Worm (Caenorhabditis elegans) whole organism, L4 larva: ENCODE measurements around the gene zyg-9.

ENCODE experiments used
- D1046.2 ChIP-seq: fragments of 200-800 bp; sonication (Bioruptor generic); IDR thresholded peaks from 2 replicates; pipeline ENCODE4 v1.3.6; 2022; ENCODE audit warnings: missing genetic modification characterization, missing compliant biosample characterization
- F10B5.3 ChIP-seq: sonication (generic microtip); optimal IDR thresholded peaks from 2 replicates; lab custom pipeline; 2016; ENCODE audit warnings: mild to moderate bottlenecking, missing genetic modification characterization, missing compliant biosample characterization
- F26F4.8 ChIP-seq: fragments of 200-800 bp; sonication (Bioruptor generic); conservative IDR thresholded peaks from 2 replicates; pipeline ENCODE4 v1.3.6; 2022; ENCODE audit warnings: missing genetic modification characterization, missing compliant biosample characterization
- F44E2.7 ChIP-seq: fragments of 200-800 bp; sonication (Bioruptor generic); IDR thresholded peaks from 2 replicates; pipeline ENCODE4 v2.1.2; 2022; ENCODE audit warnings: missing genetic modification characterization, missing compliant biosample characterization
- T20F7.1 ChIP-seq: fragments of 200-800 bp; sonication (Bioruptor generic); optimal IDR thresholded peaks from 2 replicates; lab custom pipeline; 2018; ENCODE audit warnings: mild to moderate bottlenecking, missing genetic modification characterization, missing compliant biosample characterization
- Y48G9A.11 ChIP-seq: fragments of 200-800 bp; sonication (Bioruptor generic); IDR thresholded peaks from 2 replicates; pipeline ENCODE4 v1.3.6; 2022; ENCODE audit warnings: missing genetic modification reagents, missing genetic modification characterization, missing compliant biosample characterization
- ZK546.5 ChIP-seq, 2 experiments: sonication (generic microtip); optimal IDR thresholded peaks; 2 replicates each; lab custom pipeline; 2017; ENCODE audit warnings: missing biosample characterization in 2 of 2, missing genetic modification characterization in 2 of 2
- aha-1 ChIP-seq: fragments of 150-350 bp; peaks from one replicate; lab custom pipeline; 2014; ENCODE audit warnings: missing biosample characterization, missing genetic modification characterization
- arid-1 ChIP-seq: fragments of 200-800 bp; sonication (Bioruptor generic); conservative IDR thresholded peaks from 2 replicates; pipeline ENCODE4 v1.3.6; 2022; ENCODE audit warnings: missing genetic modification reagents, missing genetic modification characterization, missing compliant biosample characterization
- attf-4 ChIP-seq: sonication (generic microtip); optimal IDR thresholded peaks from 3 replicates; lab custom pipeline; 2017; ENCODE audit warnings: missing biosample characterization, missing genetic modification characterization
- ceh-62 ChIP-seq: sonication (generic microtip); optimal IDR thresholded peaks from 2 replicates; lab custom pipeline; 2017; ENCODE audit warnings: missing biosample characterization, missing genetic modification characterization
- ces-1 ChIP-seq: fragments of 150-350 bp; sonication (generic microtip); optimal IDR thresholded peaks from 4 replicates; lab custom pipeline; 2014; ENCODE audit warnings: missing biosample characterization, missing genetic modification reagents, missing genetic modification characterization
- ctbp-1 ChIP-seq: fragments of 200-800 bp; sonication (Bioruptor generic); IDR thresholded peaks from 2 replicates; pipeline ENCODE4 v1.3.6; 2022; ENCODE audit warnings: missing genetic modification reagents, missing genetic modification characterization, missing compliant biosample characterization
- daf-16 ChIP-seq, 3 experiments: sonication (generic microtip); optimal IDR thresholded peaks; 2 replicates each; lab custom pipeline; 2016 to 2017; ENCODE audit warnings: missing genetic modification characterization in 3 of 3, missing genetic modification reagents in 3 of 3, mild to moderate bottlenecking in 2 of 3, missing compliant biosample characterization in 2 of 3, missing biosample characterization in 1 of 3, moderate library complexity in 1 of 3
- daf-19 ChIP-seq: fragments of 200-800 bp; sonication (Bioruptor generic); conservative IDR thresholded peaks from 2 replicates; pipeline ENCODE4 v1.3.6; 2022; ENCODE audit warnings: missing genetic modification characterization, missing compliant biosample characterization
- dmd-6 ChIP-seq: fragments of 200-800 bp; sonication (Bioruptor generic); IDR thresholded peaks from 2 replicates; pipeline ENCODE4 v1.3.6; 2022; ENCODE audit warnings: missing genetic modification reagents, missing genetic modification characterization, missing compliant biosample characterization
- egl-43 ChIP-seq: fragments of 200-800 bp; sonication (Bioruptor generic); IDR thresholded peaks from 2 replicates; pipeline ENCODE4 v1.3.6; 2022; ENCODE audit warnings: missing genetic modification reagents, missing genetic modification characterization, missing compliant biosample characterization
- hlh-11 ChIP-seq: fragments of 200-800 bp; sonication (Bioruptor generic); optimal IDR thresholded peaks from 2 replicates; lab custom pipeline; 2018; ENCODE audit warnings: mild to moderate bottlenecking, missing genetic modification characterization, missing compliant biosample characterization
- hlh-30 ChIP-seq: sonication (generic microtip); optimal IDR thresholded peaks from 2 replicates; lab custom pipeline; 2017; ENCODE audit warnings: antibody characterized with exemption, mild to moderate bottlenecking, missing genetic modification characterization, missing compliant biosample characterization; ENCODE audit not compliant: insufficient read depth
- hmg-1.1 ChIP-seq: fragments of 200-800 bp; sonication (Bioruptor generic); IDR thresholded peaks from 2 replicates; pipeline ENCODE4 v1.3.6; 2022; ENCODE audit warnings: missing genetic modification reagents, missing genetic modification characterization, missing compliant biosample characterization
- lin-13 ChIP-seq: fragments of 150-350 bp; optimal IDR thresholded peaks from 2 replicates; lab custom pipeline; 2014; ENCODE audit warnings: missing biosample characterization, missing genetic modification reagents, missing genetic modification characterization
- lin-15B ChIP-seq: fragments of 150-350 bp; sonication (generic microtip); optimal IDR thresholded peaks from 3 replicates; lab custom pipeline; 2014; ENCODE audit warnings: missing biosample characterization, missing genetic modification characterization
- lin-29 ChIP-seq: fragments of 200-800 bp; sonication (Bioruptor generic); IDR thresholded peaks from 2 replicates; pipeline ENCODE4 v1.3.6; 2022; ENCODE audit warnings: missing genetic modification reagents, missing genetic modification characterization, missing compliant biosample characterization
- lin-38 ChIP-seq: fragments of 200-800 bp; sonication (Bioruptor generic); IDR thresholded peaks from 2 replicates; pipeline ENCODE4 v1.3.6; 2022; ENCODE audit warnings: missing genetic modification reagents, missing genetic modification characterization, missing compliant biosample characterization
- mdl-1 ChIP-seq, 2 experiments: fragments of 150-350 bp in 1 of 2; sonication (generic microtip) in 1 of 2; optimal IDR thresholded peaks; 2 replicates each; lab custom pipeline; 2014 to 2017; ENCODE audit warnings: missing biosample characterization in 2 of 2, missing genetic modification characterization in 2 of 2
- mdt-29 ChIP-seq: fragments of 200-800 bp; sonication (Bioruptor generic); IDR thresholded peaks from 2 replicates; pipeline ENCODE4 v1.3.6; 2022; ENCODE audit warnings: missing genetic modification reagents, missing genetic modification characterization, missing compliant biosample characterization
- mes-2 ChIP-seq: sonication (generic microtip); optimal IDR thresholded peaks from 2 replicates; lab custom pipeline; 2016; ENCODE audit warnings: missing genotype, mild to moderate bottlenecking, missing genetic modification characterization, missing compliant biosample characterization; ENCODE audit not compliant: poor library complexity, severe bottlenecking
- mxl-2 ChIP-seq: fragments of 200-800 bp; sonication (Bioruptor generic); conservative IDR thresholded peaks from 2 replicates; pipeline ENCODE4 v1.3.6; 2022; ENCODE audit warnings: missing genetic modification reagents, missing genetic modification characterization, missing compliant biosample characterization
- mxl-3 ChIP-seq: fragments of 200-800 bp; sonication (Bioruptor generic); optimal IDR thresholded peaks from 2 replicates; lab custom pipeline; 2018; ENCODE audit warnings: mild to moderate bottlenecking, missing genetic modification characterization, missing compliant biosample characterization
- nhr-102 ChIP-seq: sonication (generic microtip); optimal IDR thresholded peaks from 2 replicates; lab custom pipeline; 2016; ENCODE audit warnings: mild to moderate bottlenecking, missing genetic modification characterization, moderate library complexity, missing compliant biosample characterization
- nhr-11 ChIP-seq: fragments of 150-350 bp; optimal IDR thresholded peaks from 2 replicates; lab custom pipeline; 2014; ENCODE audit warnings: missing biosample characterization, missing genetic modification characterization
- nhr-111 ChIP-seq: fragments of 200-800 bp; sonication (Bioruptor generic); optimal IDR thresholded peaks from 2 replicates; lab custom pipeline; 2018; ENCODE audit warnings: mild to moderate bottlenecking, missing genetic modification characterization, missing compliant biosample characterization
- nhr-25 ChIP-seq: sonication (generic microtip); optimal IDR thresholded peaks from 2 replicates; lab custom pipeline; 2017; ENCODE audit warnings: missing genetic modification characterization, mild to moderate bottlenecking, missing compliant biosample characterization, antibody characterized with exemption, moderate library complexity, borderline replicate concordance; ENCODE audit not compliant: insufficient read depth
- nhr-28 ChIP-seq: fragments of 150-350 bp; optimal IDR thresholded peaks from 2 replicates; lab custom pipeline; 2014; ENCODE audit warnings: missing biosample characterization, missing genetic modification characterization
- nhr-77 ChIP-seq: fragments of 150-350 bp; optimal IDR thresholded peaks from 2 replicates; lab custom pipeline; 2014; ENCODE audit warnings: missing biosample characterization, missing genetic modification characterization
- pha-4 ChIP-seq, 2 experiments: fragments of 150-350 bp in 1 of 2; fragments of 200-800 bp in 1 of 2; sonication (Bioruptor generic) in 1 of 2; IDR thresholded peaks in 1 of 2; optimal IDR thresholded peaks in 1 of 2; 2 replicates each; pipeline versions ENCODE4 v1.3.6 to Lab custom; 2014 to 2022; ENCODE audit warnings: missing genetic modification characterization in 2 of 2, missing genetic modification reagents in 2 of 2, missing biosample characterization in 1 of 2, missing compliant biosample characterization in 1 of 2
- php-3 ChIP-seq: fragments of 200-800 bp; sonication (Bioruptor generic); IDR thresholded peaks from 2 replicates; pipeline ENCODE4 v1.3.6; 2022; ENCODE audit warnings: missing genetic modification reagents, missing genetic modification characterization, missing compliant biosample characterization
- pqm-1 ChIP-seq: sonication (generic microtip); optimal IDR thresholded peaks from 2 replicates; lab custom pipeline; 2017; ENCODE audit warnings: missing biosample characterization, missing genetic modification characterization
- saeg-2 ChIP-seq: fragments of 200-800 bp; sonication (Bioruptor generic); IDR thresholded peaks from 2 replicates; pipeline ENCODE4 v1.3.6; 2022; ENCODE audit warnings: missing genetic modification reagents, missing genetic modification characterization, missing compliant biosample characterization
- set-16 ChIP-seq: fragments of 200-800 bp; sonication (Bioruptor generic); IDR thresholded peaks from 2 replicates; pipeline ENCODE4 v1.3.6; 2022; ENCODE audit warnings: missing genetic modification reagents, missing genetic modification characterization, missing compliant biosample characterization
- skn-1 ChIP-seq: fragments of 150-350 bp; optimal IDR thresholded peaks from 2 replicates; lab custom pipeline; 2014; ENCODE audit warnings: missing biosample characterization, missing genetic modification characterization
- spr-1 ChIP-seq: sonication (generic microtip); optimal IDR thresholded peaks from 2 replicates; lab custom pipeline; 2016; ENCODE audit warnings: mild to moderate bottlenecking, missing genetic modification characterization, missing compliant biosample characterization
- spr-3 ChIP-seq: fragments of 200-800 bp; sonication (Bioruptor generic); optimal IDR thresholded peaks from 2 replicates; lab custom pipeline; 2018; ENCODE audit warnings: mild to moderate bottlenecking, missing genetic modification characterization, missing compliant biosample characterization
- tag-97 ChIP-seq: fragments of 200-800 bp; sonication (Bioruptor generic); IDR thresholded peaks from 2 replicates; pipeline ENCODE4 v1.3.6; 2022; ENCODE audit warnings: missing genetic modification characterization, missing compliant biosample characterization
- tra-1 ChIP-seq: fragments of 200-800 bp; sonication (Bioruptor generic); IDR thresholded peaks from 2 replicates; pipeline ENCODE4 v1.3.6; 2022; ENCODE audit warnings: missing genetic modification reagents, missing genetic modification characterization, missing compliant biosample characterization
- unc-39 ChIP-seq: sonication (generic microtip); optimal IDR thresholded peaks from 2 replicates; lab custom pipeline; 2017; ENCODE audit warnings: missing biosample characterization, missing genetic modification characterization
- vab-7 ChIP-seq: fragments of 200-800 bp; sonication (Bioruptor generic); IDR thresholded peaks from 2 replicates; pipeline ENCODE4 v1.3.6; 2022; ENCODE audit warnings: missing genetic modification reagents, missing genetic modification characterization, missing compliant biosample characterization
- zip-11 ChIP-seq: fragments of 200-800 bp; sonication (Bioruptor generic); IDR thresholded peaks from 2 replicates; pipeline ENCODE4 v1.3.6; 2022; ENCODE audit warnings: missing genetic modification characterization, missing compliant biosample characterization
- ztf-7 ChIP-seq: fragments of 150-350 bp; optimal IDR thresholded peaks from 2 replicates; lab custom pipeline; 2014; ENCODE audit warnings: missing biosample characterization, missing genetic modification characterization

The zyg-9 gene

ce11 chrII:8484546-8484945, 26.9 kb downstream of the zyg-9 start (continued):
- no peak for TF ChIP-seq skn-1 (tag; lab: Kevin White, UChicago)
- no peak for TF ChIP-seq F26F4.8
- TF ChIP-seq mes-2 (tag; lab: Kevin White, UChicago) = peak; percentile 30
- peak; percentile 16 for TF ChIP-seq nhr-25 (tag; lab: Kevin White, UChicago)
- peak; percentile 85 for TF ChIP-seq dmd-6 (GFP tag; lab: Robert Waterston, UW)
- peak; percentile 73 for TF ChIP-seq nhr-77 (tag; lab: Kevin White, UChicago)
- TF ChIP-seq hlh-11 (tag; lab: Kevin White, UChicago) = peak; percentile 87
- no peak for TF ChIP-seq tag-97
- TF ChIP-seq lin-29 (GFP tag; lab: Robert Waterston, UW) = no peak
- peak; percentile 19 for TF ChIP-seq mxl-3 (GFP tag; lab: Kevin White, UChicago)
- TF ChIP-seq lin-13 (GFP tag; lab: Kevin White, UChicago) = peak; percentile 41
- no peak for TF ChIP-seq tra-1 (GFP tag; lab: Robert Waterston, UW)
- TF ChIP-seq T20F7.1 (GFP tag; lab: Kevin White, UChicago) = no peak
- peak; percentile 54 for TF ChIP-seq hlh-30
- TF ChIP-seq nhr-28 (tag; lab: Kevin White, UChicago) = peak; percentile 100
- peak; percentile 56 for TF ChIP-seq pqm-1

ce11 chrII:8485603-8486002, 28.0 kb downstream of the zyg-9 start, which contains the start of gene gbh-2:
Gene gbh-2, plus strand, starts transcription at chrII:8485879.
- TF ChIP-seq ZK546.5 (tag; optimal IDR thresholded peaks at IDR 0.05; lab: Kevin White, UChicago) (no peak), Y48G9A.11 (GFP tag; lab: Robert Waterston, UW) (no peak), spr-3 (GFP tag; lab: Kevin White, UChicago) (no peak), vab-7 (no peak), daf-19 (GFP tag; lab: Robert Waterston, UW) (no peak), ztf-7 (peak; percentile 94), hmg-1.1 (GFP tag; lab: Robert Waterston, UW) (no peak), attf-4 (tag; lab: Kevin White, UChicago) (no peak), nhr-11 (tag; lab: Kevin White, UChicago) (no peak), php-3 (GFP tag; lab: Robert Waterston, UW) (peak; percentile 87), hlh-30 (peak; percentile 73), ceh-62 (tag; lab: Kevin White, UChicago) (no peak), ces-1 (GFP tag; lab: Kevin White, UChicago) (no peak), daf-16 (GFP tag; optimal IDR thresholded peaks at IDR 0.05; lab: Kevin White, UChicago) (no peak), daf-16 (tag; optimal IDR thresholded peaks at IDR 0.05; lab: Kevin White, UChicago) (peak; percentile 72), F44E2.7 (no peak), unc-39 (tag; lab: Kevin White, UChicago) (no peak), nhr-111 (GFP tag; lab: Kevin White, UChicago) (no peak), mxl-2 (GFP tag; lab: Robert Waterston, UW) (no peak), tra-1 (GFP tag; lab: Robert Waterston, UW) (peak; percentile 36; the same call in 1 of the 2 replicates), mes-2 (tag; lab: Kevin White, UChicago) (no peak), saeg-2 (GFP tag; lab: Robert Waterston, UW) (no peak), aha-1 (peak; percentile 43), ctbp-1 (GFP tag; lab: Robert Waterston, UW) (no peak), egl-43 (GFP tag; lab: Robert Waterston, UW) (no peak), arid-1 (GFP tag; lab: Robert Waterston, UW) (no peak), set-16 (no peak), spr-1 (tag; lab: Kevin White, UChicago) (no peak), mdt-29 (no peak), lin-15B (tag; lab: Kevin White, UChicago) (no peak), nhr-102 (peak; percentile 42), mdl-1 (tag; optimal IDR thresholded peaks at IDR 0.05; lab: Kevin White, UChicago) (peak in 1 of 2 experiments; percentile 19), pha-4 (GFP tag; IDR thresholded peaks at IDR 0.05; lab: Robert Waterston, UW) (no peak), pha-4 (tag; optimal IDR thresholded peaks at IDR 0.05; lab: Kevin White, UChicago) (no peak), D1046.2 (no peak), nhr-77 (tag; lab: Kevin White, UChicago) (peak; percentile 64), zip-11 (no peak), F10B5.3 (tag; lab: Kevin White, UChicago) (no peak), lin-38 (GFP tag; lab: Robert Waterston, UW) (no peak)
